Worm (Caenorhabditis elegans) whole organism, young adult: Measurements from ENCODE around the gene C40H1.9.

Experiments
- B0035.1 ChIP-seq: sonication (generic microtip); optimal IDR thresholded peaks from 2 replicates; lab custom pipeline; 2016; ENCODE audit warnings: missing genetic modification characterization, mild to moderate bottlenecking, missing compliant biosample characterization, missing genotype, missing genetic modification reagents
- C06A6.2 ChIP-seq: fragments of 200-800 bp; sonication (Bioruptor generic); conservative IDR thresholded peaks from 2 replicates; pipeline ENCODE4 v1.3.6; 2022; ENCODE audit warnings: missing genetic modification characterization, missing compliant biosample characterization
- F37B4.10 ChIP-seq: fragments of 200-800 bp; sonication (Bioruptor generic); IDR thresholded peaks from 2 replicates; pipeline ENCODE4 v1.3.6; 2022; ENCODE audit warnings: missing genetic modification characterization, missing compliant biosample characterization
- F57A8.1 ChIP-seq: fragments of 200-800 bp; sonication (Bioruptor generic); optimal IDR thresholded peaks from 2 replicates; lab custom pipeline; 2018; ENCODE audit warnings: mild to moderate bottlenecking, missing genetic modification characterization, moderate library complexity, missing compliant biosample characterization
- K11D2.4 ChIP-seq: fragments of 200-800 bp; sonication (Bioruptor generic); IDR thresholded peaks from 2 replicates; pipeline ENCODE4 v1.3.6; 2022; ENCODE audit warnings: missing genetic modification reagents, missing genetic modification characterization, missing compliant biosample characterization
- T26A5.8 ChIP-seq: sonication (generic microtip); optimal IDR thresholded peaks from 2 replicates; lab custom pipeline; 2016; ENCODE audit warnings: missing genetic modification characterization, missing compliant biosample characterization
- Y79H2A.3 ChIP-seq: fragments of 200-800 bp; sonication (Bioruptor generic); conservative IDR thresholded peaks from 2 replicates; pipeline ENCODE4 v1.3.6; 2022; ENCODE audit warnings: missing genetic modification reagents, missing genetic modification characterization, missing compliant biosample characterization
- attf-6 ChIP-seq: fragments of 200-800 bp; sonication (Bioruptor generic); IDR thresholded peaks from 2 replicates; pipeline ENCODE4 v1.3.6; 2022; ENCODE audit warnings: missing genetic modification reagents, missing genetic modification characterization, missing compliant biosample characterization
- bed-2 ChIP-seq: fragments of 200-800 bp; sonication (Bioruptor generic); IDR thresholded peaks from 2 replicates; pipeline ENCODE4 v1.3.6; 2022; ENCODE audit warnings: missing genetic modification reagents, missing genetic modification characterization, missing compliant biosample characterization
- cebp-1 ChIP-seq, 2 experiments: fragments of 200-800 bp in 1 of 2; sonication (Bioruptor generic) in 1 of 2; sonication (generic microtip) in 1 of 2; IDR thresholded peaks in 1 of 2; optimal IDR thresholded peaks in 1 of 2; 2 replicates each; pipeline versions ENCODE4 v1.3.6 to Lab custom; 2017 to 2022; ENCODE audit warnings: missing compliant biosample characterization in 2 of 2, missing genetic modification characterization in 2 of 2, mild to moderate bottlenecking in 1 of 2, missing genetic modification reagents in 1 of 2, moderate library complexity in 1 of 2
- ceh-79 ChIP-seq: sonication (generic microtip); optimal IDR thresholded peaks from 2 replicates; lab custom pipeline; 2017; ENCODE audit warnings: mild to moderate bottlenecking, missing genetic modification characterization, missing compliant biosample characterization
- ceh-91 ChIP-seq: fragments of 200-800 bp; sonication (Bioruptor generic); IDR thresholded peaks from 2 replicates; pipeline ENCODE4 v1.3.6; 2022; ENCODE audit warnings: missing genetic modification reagents, missing genetic modification characterization, missing compliant biosample characterization
- dpff-1 ChIP-seq: sonication (generic microtip); optimal IDR thresholded peaks from 2 replicates; lab custom pipeline; 2017; ENCODE audit warnings: mild to moderate bottlenecking, missing genetic modification characterization, missing compliant biosample characterization
- hlh-12 ChIP-seq: sonication (generic microtip); optimal IDR thresholded peaks from 2 replicates; lab custom pipeline; 2016; ENCODE audit warnings: missing genetic modification characterization, missing compliant biosample characterization
- hmg-1.2 ChIP-seq: fragments of 200-800 bp; sonication (Bioruptor generic); IDR thresholded peaks from 2 replicates; pipeline ENCODE4 v1.3.6; 2022; ENCODE audit warnings: missing genetic modification reagents, missing genetic modification characterization, missing compliant biosample characterization
- hsf-1 ChIP-seq: fragments of 200-800 bp; sonication (Bioruptor generic); IDR thresholded peaks from 2 replicates; pipeline ENCODE4 v1.3.6; 2022; ENCODE audit warnings: missing genetic modification reagents, missing genetic modification characterization, missing compliant biosample characterization
- lin-40 ChIP-seq: sonication (generic microtip); optimal IDR thresholded peaks from 2 replicates; lab custom pipeline; 2016; ENCODE audit warnings: missing genetic modification characterization, mild to moderate bottlenecking, missing compliant biosample characterization, missing genotype, missing genetic modification reagents
- lsl-1 ChIP-seq: fragments of 200-800 bp; sonication (Bioruptor generic); optimal IDR thresholded peaks from 2 replicates; lab custom pipeline; 2018; ENCODE audit warnings: mild to moderate bottlenecking, missing genetic modification characterization, moderate library complexity, missing compliant biosample characterization
- lsy-27 ChIP-seq: sonication (generic microtip); optimal IDR thresholded peaks from 2 replicates; lab custom pipeline; 2017; ENCODE audit warnings: missing genetic modification characterization, mild to moderate bottlenecking, missing compliant biosample characterization, antibody characterized with exemption, missing genotype, borderline replicate concordance; ENCODE audit not compliant: insufficient read depth
- madf-3 ChIP-seq: fragments of 200-800 bp; sonication (Bioruptor generic); IDR thresholded peaks from 2 replicates; pipeline ENCODE4 v1.3.6; 2022; ENCODE audit warnings: missing genetic modification reagents, missing genetic modification characterization, missing compliant biosample characterization
- mel-28 ChIP-seq: sonication (generic microtip); optimal IDR thresholded peaks from 2 replicates; lab custom pipeline; 2016; ENCODE audit warnings: borderline replicate concordance, mild to moderate bottlenecking, missing genetic modification characterization, missing compliant biosample characterization
- mxl-1 ChIP-seq: sonication (generic microtip); optimal IDR thresholded peaks from 2 replicates; lab custom pipeline; 2016; ENCODE audit warnings: missing genetic modification characterization, missing compliant biosample characterization
- nhr-80 ChIP-seq: sonication (generic microtip); optimal IDR thresholded peaks from 2 replicates; lab custom pipeline; 2016; ENCODE audit warnings: missing genetic modification characterization, missing compliant biosample characterization
- pha-4 ChIP-seq: fragments of 150-350 bp; sonication (generic microtip); optimal IDR thresholded peaks from 2 replicates; lab custom pipeline; 2014; ENCODE audit warnings: missing biosample characterization, missing genetic modification reagents, missing genetic modification characterization
- rcor-1 ChIP-seq: fragments of 200-800 bp; sonication (Bioruptor generic); IDR thresholded peaks from 2 replicates; pipeline ENCODE4 v1.3.6; 2022; ENCODE audit warnings: missing genetic modification reagents, missing genetic modification characterization, missing compliant biosample characterization
- rpc-1 ChIP-seq, 2 experiments: fragments of 150-350 bp in 1 of 2; sonication (generic microtip) in 1 of 2; optimal IDR thresholded peaks; 2 replicates each; lab custom pipeline; 2014 to 2018; ENCODE audit warnings: missing biosample characterization in 1 of 2, missing genetic modification characterization in 1 of 2, missing genetic modification reagents in 1 of 2, missing genotype in 1 of 2
- snpc-1.3 ChIP-seq: sonication (generic microtip); optimal IDR thresholded peaks from 2 replicates; lab custom pipeline; 2017; ENCODE audit warnings: missing genetic modification characterization, mild to moderate bottlenecking, missing compliant biosample characterization, antibody characterized with exemption, moderate library complexity, missing genotype, missing genetic modification reagents; ENCODE audit not compliant: insufficient read depth
- snpc-3.4 ChIP-seq: sonication (generic microtip); optimal IDR thresholded peaks from 2 replicates; lab custom pipeline; 2017; ENCODE audit warnings: missing genetic modification characterization, mild to moderate bottlenecking, missing compliant biosample characterization, antibody characterized with exemption, moderate library complexity, missing genotype, missing genetic modification reagents
- somi-1 ChIP-seq: fragments of 200-800 bp; sonication (Bioruptor generic); optimal IDR thresholded peaks from 2 replicates; lab custom pipeline; 2018; ENCODE audit warnings: mild to moderate bottlenecking, missing genetic modification characterization, missing compliant biosample characterization
- tbp1 ChIP-seq: fragments of 200-800 bp; sonication (Bioruptor generic); optimal IDR thresholded peaks from 2 replicates; lab custom pipeline; 2018; ENCODE audit warnings: mild to moderate bottlenecking, missing genetic modification characterization, missing compliant biosample characterization
- unc-62 ChIP-seq: fragments of 150-350 bp; optimal IDR thresholded peaks from 2 replicates; lab custom pipeline; 2014; ENCODE audit warnings: missing biosample characterization, missing genetic modification reagents, missing genetic modification characterization
- zfh-2 ChIP-seq: fragments of 200-800 bp; sonication (Bioruptor generic); conservative IDR thresholded peaks from 2 replicates; pipeline ENCODE4 v1.3.6; 2022; ENCODE audit warnings: missing genetic modification reagents, missing genetic modification characterization, missing compliant biosample characterization
- zim-3 ChIP-seq: sonication (generic microtip); optimal IDR thresholded peaks from 2 replicates; lab custom pipeline; 2017; ENCODE audit warnings: mild to moderate bottlenecking, missing genetic modification characterization, moderate library complexity, missing compliant biosample characterization
- ztf-25 ChIP-seq: fragments of 200-800 bp; sonication (Bioruptor generic); IDR thresholded peaks from 2 replicates; pipeline ENCODE4 v1.3.6; 2022; ENCODE audit warnings: missing genetic modification reagents, missing genetic modification characterization, missing compliant biosample characterization
- ztf-28 ChIP-seq: fragments of 200-800 bp; sonication (Bioruptor generic); IDR thresholded peaks from 2 replicates; pipeline ENCODE4 v1.3.6; 2022; ENCODE audit warnings: missing genetic modification reagents, missing genetic modification characterization, missing compliant biosample characterization
- ztf-3 ChIP-seq: fragments of 200-800 bp; sonication (Bioruptor generic); optimal IDR thresholded peaks from 2 replicates; lab custom pipeline; 2018; ENCODE audit warnings: mild to moderate bottlenecking, missing genetic modification characterization, missing compliant biosample characterization

Gene C40H1.9

DNA sequence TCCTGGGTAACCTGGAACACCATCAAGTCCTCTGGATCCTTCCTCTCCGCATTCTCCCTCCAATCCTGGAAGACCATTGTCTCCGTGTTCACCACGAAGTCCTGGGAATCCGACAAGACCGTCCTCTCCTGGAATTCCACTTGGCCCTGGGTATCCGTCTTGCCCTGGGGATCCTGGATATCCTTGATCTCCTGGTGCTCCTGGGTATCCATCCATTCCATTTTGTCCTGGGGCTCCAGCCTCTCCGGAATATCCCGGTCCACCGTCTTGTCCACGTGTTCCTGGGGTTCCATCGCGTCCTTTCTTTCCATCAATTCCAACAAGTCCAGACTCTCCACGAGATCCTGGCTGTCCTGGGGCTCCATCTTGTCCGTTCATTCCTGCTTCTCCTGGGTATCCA, 20.3 kb downstream of the C40H1.9 start:
- TF ChIP-seq cebp-1 (GFP tag; IDR thresholded peaks at IDR 0.05; lab: Robert Waterston, UW) (no peak), cebp-1 (tag; optimal IDR thresholded peaks at IDR 0.05; lab: Kevin White, UChicago) (no peak), zfh-2 (GFP tag; lab: Robert Waterston, UW) (peak; percentile 29; the same call in 1 of the 2 replicates), ceh-91 (GFP tag; lab: Robert Waterston, UW) (no peak), B0035.1 (no peak), tbp1 (GFP tag; lab: Kevin White, UChicago) (no peak)

ce11 chrIII:9344347-9344746, 24.6 kb downstream of the C40H1.9 start, which contains the start of gene emb-9:
TSS of gene emb-9 (minus strand) at chrIII:9344447.
- TF ChIP-seq snpc-1.3 (tag; lab: Kevin White, UChicago) (no peak), C06A6.2 (no peak)
- TF ChIP-seq, all 124 proteins: peak for 0

DNA sequence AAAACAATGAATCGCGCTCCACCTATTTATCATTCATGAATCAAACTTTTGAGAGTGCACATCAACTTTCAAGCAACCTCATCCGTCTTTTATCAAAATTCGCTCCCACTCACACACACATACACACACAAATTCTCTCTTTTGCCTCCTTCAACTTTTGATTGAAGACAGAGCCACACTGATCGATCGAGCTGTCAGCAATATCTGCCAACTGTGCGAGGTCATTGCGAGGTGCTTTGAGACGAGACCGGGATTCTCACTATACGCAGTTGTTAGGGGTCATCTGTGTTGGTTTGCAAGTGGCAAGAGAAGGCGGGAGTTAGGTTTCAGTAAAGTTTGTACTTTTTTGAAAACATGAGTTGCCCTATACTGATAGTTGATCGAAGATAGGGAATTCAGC, 26.4 kb downstream of the C40H1.9 start:
- TF ChIP-seq lsl-1 (GFP tag; lab: Kevin White, UChicago): no peak
- no peak for TF ChIP-seq hsf-1 (GFP tag; lab: Robert Waterston, UW)
- TF ChIP-seq K11D2.4 (GFP tag; lab: Robert Waterston, UW): no peak
- no peak for TF ChIP-seq madf-3
- no peak for TF ChIP-seq T26A5.8 (tag; lab: Kevin White, UChicago)
- no peak for TF ChIP-seq nhr-80 (tag; lab: Kevin White, UChicago)
- TF ChIP-seq ztf-3: no peak
- TF ChIP-seq unc-62: no peak
- no peak for TF ChIP-seq cebp-1 (GFP tag; IDR thresholded peaks at IDR 0.05; lab: Robert Waterston, UW)
- no peak for TF ChIP-seq cebp-1 (tag; optimal IDR thresholded peaks at IDR 0.05; lab: Kevin White, UChicago)
- no peak for TF ChIP-seq F57A8.1 (GFP tag; lab: Kevin White, UChicago)
- TF ChIP-seq ztf-25 (GFP tag; lab: Robert Waterston, UW): no peak
- no peak for TF ChIP-seq mxl-1

ce11 chrIII:9346722-9347121, 27.0 kb downstream of the C40H1.9 start:
- no peak for TF ChIP-seq ztf-28 (GFP tag; lab: Robert Waterston, UW)
- 0 out of 2 replicates have a peak, but pooled peaks have one; percentile 48 for TF ChIP-seq zfh-2 (GFP tag; lab: Robert Waterston, UW)

DNA sequence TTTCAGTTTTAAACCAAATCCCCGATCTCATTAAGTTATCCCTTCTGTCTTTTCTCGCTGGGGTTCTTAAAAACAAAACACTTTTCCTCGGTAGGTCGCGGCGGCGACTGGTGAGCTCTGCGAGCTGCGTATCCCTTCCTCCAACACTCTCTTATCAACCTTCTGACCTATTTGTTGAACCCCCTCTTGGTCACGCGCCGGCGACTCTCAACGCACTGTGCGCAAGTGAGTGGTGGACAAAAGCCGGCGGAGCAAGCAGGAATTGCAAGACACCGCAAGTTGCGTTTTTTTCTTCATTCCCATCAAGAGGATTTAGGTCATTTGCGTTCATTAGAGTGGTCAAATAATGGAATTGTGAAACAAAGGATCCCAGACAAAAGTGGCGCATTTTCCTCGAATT, 34.1 kb downstream of the C40H1.9 start:
- TF ChIP-seq F37B4.10 (GFP tag; lab: Robert Waterston, UW): no peak
- TF ChIP-seq snpc-3.4 (tag; lab: Kevin White, UChicago): no peak
- no peak for TF ChIP-seq ztf-3
- TF ChIP-seq rpc-1 (optimal IDR thresholded peaks at IDR 0.05; lab: Kevin White, UChicago): no peak
- no peak for TF ChIP-seq rpc-1 (tag; optimal IDR thresholded peaks at IDR 0.05; lab: Kevin White, UChicago)
- TF ChIP-seq zfh-2 (GFP tag; lab: Robert Waterston, UW): peak; percentile 71
- peak; percentile 46; the same call in 1 of the 2 replicates for TF ChIP-seq hmg-1.2 (GFP tag; lab: Robert Waterston, UW)
- no peak for TF ChIP-seq hlh-12 (tag; lab: Kevin White, UChicago)
- TF ChIP-seq somi-1 (GFP tag; lab: Kevin White, UChicago): no peak
- TF ChIP-seq zim-3: no peak
- TF ChIP-seq mel-28 (tag; lab: Kevin White, UChicago): no peak
- TF ChIP-seq Y79H2A.3 (GFP tag; lab: Robert Waterston, UW): no peak

- 0 out of 2 replicates have a peak, but pooled peaks have one; percentile 5 for TF ChIP-seq ztf-28 (GFP tag; lab: Robert Waterston, UW)
- no peak for TF ChIP-seq pha-4 (tag; lab: Kevin White, UChicago)
- no peak for TF ChIP-seq dpff-1 (tag; lab: Kevin White, UChicago)
- TF ChIP-seq lsy-27 (tag; lab: Kevin White, UChicago): no peak
- no peak for TF ChIP-seq tbp1 (GFP tag; lab: Kevin White, UChicago)
- no peak for TF ChIP-seq attf-6 (GFP tag; lab: Robert Waterston, UW)
- TF ChIP-seq lin-40 (tag; lab: Kevin White, UChicago): no peak
- TF ChIP-seq zfh-2 (GFP tag; lab: Robert Waterston, UW): peak; percentile 61; the same call in 1 of the 2 replicates
- TF ChIP-seq bed-2: no peak
- TF ChIP-seq ceh-79 (tag; lab: Kevin White, UChicago): no peak
- TF ChIP-seq rcor-1 (GFP tag; lab: Robert Waterston, UW): no peak
- no peak for TF ChIP-seq mel-28 (tag; lab: Kevin White, UChicago)
These were observed 35.8 kb downstream of the C40H1.9 start, which contains the start of gene chtb-1 for ce11 chrIII:9355412-9355969. TSS of gene chtb-1 (minus strand) at chrIII:9355462.
